Fruit fly (Drosophila melanogaster): ENCODE data around the gene CG32270.

CG32270 gene

dm6 chr3L:3208895-3209294 is at the start of gene CG32270, which contains the start of gene CG32269:
Gene CG32270, minus strand, starts transcription at chr3L:3208985.
Gene CG32269, minus strand, starts transcription at chr3L:3208985.
- TF ChIP-seq sna (GFP tag; IDR thresholded peaks at IDR 0.05; ENCODE audit: partially characterized antibody) (no peak), twi (tag; optimal IDR thresholded peaks at IDR 0.05) (no peak), CG9876 (GFP tag; optimal IDR thresholded peaks at IDR 0.05) (no peak), dmrt99B (tag; optimal IDR thresholded peaks at IDR 0.05) (no peak), CG7372 (GFP tag; IDR thresholded peaks at IDR 0.05) (no peak), CG18619 (GFP tag; optimal IDR thresholded peaks at IDR 0.05) (peak; percentile 3), gem (tag; optimal IDR thresholded peaks at IDR 0.05) (no peak), mirr (GFP tag; optimal IDR thresholded peaks at IDR 0.05) (peak; percentile 66), chm (GFP tag; IDR thresholded peaks at IDR 0.05) (no peak), Hand (GFP tag; optimal IDR thresholded peaks at IDR 0.05) (no peak), H2.0 (GFP tag; IDR thresholded peaks at IDR 0.05) (no peak), B-H2 (GFP tag; optimal IDR thresholded peaks at IDR 0.05) (no peak), CG1024 (GFP tag; IDR thresholded peaks at IDR 0.05) (no peak), CG11247 (GFP tag; IDR thresholded peaks at IDR 0.05) (no peak), Jarid2 (GFP tag; optimal IDR thresholded peaks at IDR 0.05) (no peak), Trl (optimal IDR thresholded peaks at IDR 0.05) (no peak), Trl (GFP tag; optimal IDR thresholded peaks at IDR 0.05) (peak; percentile 0), pnt (GFP tag; optimal IDR thresholded peaks at IDR 0.05) (no peak), Atf-2 (GFP tag; optimal IDR thresholded peaks at IDR 0.05) (no peak), E2f2 (GFP tag; IDR thresholded peaks at IDR 0.05) (no peak), zen (tag; optimal IDR thresholded peaks at IDR 0.05) (no peak), fd64A (GFP tag; optimal IDR thresholded peaks at IDR 0.05) (no peak), Dek (tag; optimal IDR thresholded peaks at IDR 0.05) (no peak), Hr3 (GFP tag; optimal IDR thresholded peaks at IDR 0.05) (no peak), CG15514 (GFP tag; optimal IDR thresholded peaks at IDR 0.05) (no peak), CG17385 (GFP tag; optimal IDR thresholded peaks at IDR 0.05) (no peak), kah (GFP tag; optimal IDR thresholded peaks at IDR 0.05) (peak; percentile 71), HLHmδ (GFP tag; optimal IDR thresholded peaks at IDR 0.05) (peak; percentile 30), HmgZ (tag; optimal IDR thresholded peaks at IDR 0.05) (no peak), gcm2 (GFP tag; optimal IDR thresholded peaks at IDR 0.05) (no peak), HmgD (GFP tag; optimal IDR thresholded peaks at IDR 0.05) (no peak), dati (GFP tag; IDR thresholded peaks at IDR 0.05) (no peak), CG6765 (GFP tag; optimal IDR thresholded peaks at IDR 0.05) (no peak), exex (tag; optimal IDR thresholded peaks at IDR 0.05) (no peak), pho (GFP tag; optimal IDR thresholded peaks at IDR 0.05) (no peak), Stat92E (GFP tag; optimal IDR thresholded peaks at IDR 0.05) (no peak), D19A (tag; optimal IDR thresholded peaks at IDR 0.05) (no peak), corto (GFP tag; optimal IDR thresholded peaks at IDR 0.05) (no peak), onecut (GFP tag; IDR thresholded peaks at IDR 0.05) (no peak), Sin3A (optimal IDR thresholded peaks at IDR 0.05) (no peak), peb (GFP tag; IDR thresholded peaks at IDR 0.05) (no peak), CG4730 (GFP tag; IDR thresholded peaks at IDR 0.05) (no peak), YL-1 (GFP tag; optimal IDR thresholded peaks at IDR 0.05) (no peak), CG6813 (GFP tag; optimal IDR thresholded peaks at IDR 0.05) (peak; percentile 18), fd102C (GFP tag; optimal IDR thresholded peaks at IDR 0.05) (no peak), luna (GFP tag; optimal IDR thresholded peaks at IDR 0.05) (no peak), MTF-1 (GFP tag; optimal IDR thresholded peaks at IDR 0.05; ENCODE audit: borderline replicate concordance) (peak; percentile 0), ase (GFP tag; IDR thresholded peaks at IDR 0.05) (no peak), repo (GFP tag; optimal IDR thresholded peaks at IDR 0.05) (no peak), ttk (GFP tag; IDR thresholded peaks at IDR 0.05) (no peak), Dp (GFP tag; optimal IDR thresholded peaks at IDR 0.05) (no peak), crc (GFP tag; optimal IDR thresholded peaks at IDR 0.05) (no peak), bowl (GFP tag; IDR thresholded peaks at IDR 0.05) (no peak)
